Worm (Caenorhabditis elegans) whole organism, L3 larva: ENCODE measurements around the gene F21D5.4.
A peak's percentile ranks its signal among the peaks of the same experiment; 100 is the strongest.

Experiments
- R02D3.7 ChIP-seq: fragments of 150-350 bp; optimal IDR thresholded peaks from 2 replicates; lab custom pipeline; 2014; ENCODE audit warnings: missing biosample characterization, missing genetic modification characterization
- ZK546.5 ChIP-seq: sonication (generic microtip); optimal IDR thresholded peaks from 2 replicates; lab custom pipeline; 2017; ENCODE audit warnings: missing biosample characterization, missing genetic modification characterization
- aly-2 ChIP-seq: fragments of 150-350 bp; optimal IDR thresholded peaks from 2 replicates; lab custom pipeline; 2014; ENCODE audit warnings: missing biosample characterization, missing genetic modification characterization
- ama-1 ChIP-seq: fragments of 150-350 bp; optimal IDR thresholded peaks from 2 replicates; lab custom pipeline; 2018
- ceh-16 ChIP-seq: sonication (generic microtip); optimal IDR thresholded peaks from 2 replicates; lab custom pipeline; 2017; ENCODE audit warnings: missing biosample characterization, missing genetic modification characterization
- ceh-28 ChIP-seq: fragments of 150-350 bp; optimal IDR thresholded peaks from 2 replicates; lab custom pipeline; 2014; ENCODE audit warnings: missing biosample characterization, missing genetic modification reagents, missing genetic modification characterization
- ceh-82 ChIP-seq: fragments of 150-350 bp; optimal IDR thresholded peaks from 2 replicates; lab custom pipeline; 2014; ENCODE audit warnings: missing biosample characterization, missing genetic modification characterization
- ceh-9 ChIP-seq: sonication (generic microtip); optimal IDR thresholded peaks from 2 replicates; lab custom pipeline; 2018; ENCODE audit warnings: missing biosample characterization, missing genetic modification characterization
- daf-12 ChIP-seq: fragments of 150-350 bp; optimal IDR thresholded peaks from 2 replicates; lab custom pipeline; 2014; ENCODE audit warnings: missing biosample characterization, missing genetic modification reagents, missing genetic modification characterization
- egl-27 ChIP-seq: sonication (generic microtip); optimal IDR thresholded peaks from 4 replicates; lab custom pipeline; 2017; ENCODE audit warnings: missing biosample characterization, missing genetic modification reagents, missing genetic modification characterization
- egl-5 ChIP-seq: fragments of 150-350 bp; optimal IDR thresholded peaks from 2 replicates; lab custom pipeline; 2017; ENCODE audit warnings: missing biosample characterization, missing genetic modification reagents, missing genetic modification characterization, inconsistent platforms
- elt-1 ChIP-seq: fragments of 150-350 bp; optimal IDR thresholded peaks from 2 replicates; lab custom pipeline; 2014; ENCODE audit warnings: missing biosample characterization, missing genetic modification characterization
- elt-2 ChIP-seq: sonication (generic microtip); optimal IDR thresholded peaks from 2 replicates; lab custom pipeline; 2016; ENCODE audit warnings: missing genetic modification reagents, mild to moderate bottlenecking, missing genetic modification characterization, missing compliant biosample characterization
- elt-3 ChIP-seq, 3 experiments: fragments of 150-350 bp in 1 of 3; sonication (generic microtip) in 2 of 3; optimal IDR thresholded peaks; 2 replicates in 2 of 3; 4 replicates in 1 of 3; lab custom pipeline; 2014 to 2017; ENCODE audit warnings: missing biosample characterization in 3 of 3, missing genetic modification characterization in 3 of 3
- eor-1 ChIP-seq, 2 experiments: fragments of 150-350 bp; optimal IDR thresholded peaks; 2 replicates each; lab custom pipeline; 2014 to 2018; ENCODE audit warnings: missing biosample characterization in 2 of 2, missing genetic modification characterization in 2 of 2
- fkh-10 ChIP-seq: sonication (generic microtip); optimal IDR thresholded peaks from 2 replicates; lab custom pipeline; 2017; ENCODE audit warnings: missing biosample characterization, missing genetic modification reagents, missing genetic modification characterization
- fkh-2 ChIP-seq: fragments of 150-350 bp; optimal IDR thresholded peaks from 2 replicates; lab custom pipeline; 2014; ENCODE audit warnings: missing biosample characterization, missing genetic modification reagents, missing genetic modification characterization
- fos-1 ChIP-seq: fragments of 150-350 bp; optimal IDR thresholded peaks from 2 replicates; lab custom pipeline; 2014; ENCODE audit warnings: missing biosample characterization, missing genetic modification characterization
- hmg-11 ChIP-seq: sonication (generic microtip); optimal IDR thresholded peaks from 2 replicates; lab custom pipeline; 2016; ENCODE audit warnings: missing genetic modification characterization, missing compliant biosample characterization
- jun-1 ChIP-seq: fragments of 150-350 bp; optimal IDR thresholded peaks from 2 replicates; lab custom pipeline; 2014; ENCODE audit warnings: missing biosample characterization, missing genetic modification reagents, missing genetic modification characterization
- lin-15B ChIP-seq: fragments of 150-350 bp; optimal IDR thresholded peaks from 2 replicates; lab custom pipeline; 2014; ENCODE audit warnings: missing biosample characterization, missing genetic modification characterization
- lin-39 ChIP-seq: fragments of 150-350 bp; optimal IDR thresholded peaks from 2 replicates; lab custom pipeline; 2018; ENCODE audit warnings: missing biosample characterization, missing genetic modification reagents, missing genetic modification characterization
- lsy-12 ChIP-seq: sonication (generic microtip); optimal IDR thresholded peaks from 2 replicates; lab custom pipeline; 2016; ENCODE audit warnings: mild to moderate bottlenecking, missing genetic modification characterization, missing compliant biosample characterization
- mdl-1 ChIP-seq: fragments of 150-350 bp; optimal IDR thresholded peaks from 2 replicates; lab custom pipeline; 2014; ENCODE audit warnings: missing biosample characterization, missing genetic modification characterization
- mml-1 ChIP-seq: fragments of 150-350 bp; sonication (generic microtip); optimal IDR thresholded peaks from 3 replicates; lab custom pipeline; 2014; ENCODE audit warnings: missing biosample characterization, missing genetic modification characterization
- nfya-1 ChIP-seq: sonication (generic microtip); optimal IDR thresholded peaks from 2 replicates; lab custom pipeline; 2017; ENCODE audit warnings: missing genetic modification characterization, mild to moderate bottlenecking, missing compliant biosample characterization, antibody characterized with exemption, moderate library complexity; ENCODE audit not compliant: insufficient read depth
- nhr-11 ChIP-seq: fragments of 150-350 bp; optimal IDR thresholded peaks from 2 replicates; lab custom pipeline; 2014; ENCODE audit warnings: missing biosample characterization, missing genetic modification characterization
- nhr-12 ChIP-seq: fragments of 150-350 bp; optimal IDR thresholded peaks from 2 replicates; lab custom pipeline; 2014; ENCODE audit warnings: missing biosample characterization, missing genetic modification characterization
- nhr-23 ChIP-seq: fragments of 150-350 bp; optimal IDR thresholded peaks from 2 replicates; lab custom pipeline; 2014; ENCODE audit warnings: missing biosample characterization, missing genetic modification reagents, missing genetic modification characterization
- nhr-237 ChIP-seq: fragments of 150-350 bp; optimal IDR thresholded peaks from 2 replicates; lab custom pipeline; 2014; ENCODE audit warnings: missing biosample characterization, missing genetic modification characterization
- nhr-25 ChIP-seq: sonication (generic microtip); optimal IDR thresholded peaks from 2 replicates; lab custom pipeline; 2017; ENCODE audit warnings: missing biosample characterization, missing genetic modification characterization
- nhr-28 ChIP-seq: fragments of 150-350 bp; optimal IDR thresholded peaks from 2 replicates; lab custom pipeline; 2014; ENCODE audit warnings: missing biosample characterization, missing genetic modification characterization
- nhr-43 ChIP-seq: sonication (generic microtip); optimal IDR thresholded peaks from 2 replicates; lab custom pipeline; 2016; ENCODE audit warnings: mild to moderate bottlenecking, missing genetic modification characterization, missing compliant biosample characterization; ENCODE audit not compliant: poor library complexity, severe bottlenecking
- nhr-67 ChIP-seq: fragments of 150-350 bp; optimal IDR thresholded peaks from 2 replicates; lab custom pipeline; 2014; ENCODE audit warnings: missing biosample characterization, missing genetic modification characterization
- nhr-76 ChIP-seq: fragments of 150-350 bp; sonication (generic microtip); optimal IDR thresholded peaks from 5 replicates; lab custom pipeline; 2014; ENCODE audit warnings: missing biosample characterization, missing genetic modification characterization
- nhr-77 ChIP-seq: fragments of 150-350 bp; optimal IDR thresholded peaks from 2 replicates; lab custom pipeline; 2014; ENCODE audit warnings: missing biosample characterization, missing genetic modification characterization
- pha-4 ChIP-seq: fragments of 150-350 bp; optimal IDR thresholded peaks from 2 replicates; lab custom pipeline; 2014; ENCODE audit warnings: missing biosample characterization, missing genetic modification reagents, missing genetic modification characterization
- pqm-1 ChIP-seq: fragments of 150-350 bp; optimal IDR thresholded peaks from 2 replicates; lab custom pipeline; 2017; ENCODE audit warnings: missing biosample characterization, missing genetic modification characterization, inconsistent platforms
- sea-2 ChIP-seq: fragments of 150-350 bp; sonication (generic microtip); optimal IDR thresholded peaks from 4 replicates; lab custom pipeline; 2014; ENCODE audit warnings: missing biosample characterization, missing genetic modification reagents, missing genetic modification characterization
- skn-1 ChIP-seq: fragments of 150-350 bp; optimal IDR thresholded peaks from 2 replicates; lab custom pipeline; 2014; ENCODE audit warnings: missing biosample characterization, missing genetic modification characterization
- snpc-4 ChIP-seq: fragments of 150-350 bp; optimal IDR thresholded peaks from 2 replicates; lab custom pipeline; 2014; ENCODE audit warnings: missing biosample characterization, missing genetic modification characterization
- tbx-2 ChIP-seq: sonication (generic microtip); optimal IDR thresholded peaks from 2 replicates; lab custom pipeline; 2016; ENCODE audit warnings: mild to moderate bottlenecking, missing genetic modification characterization, missing compliant biosample characterization
- unc-39 ChIP-seq: sonication (generic microtip); optimal IDR thresholded peaks from 4 replicates; lab custom pipeline; 2017; ENCODE audit warnings: missing biosample characterization, missing genetic modification characterization
- unc-62 ChIP-seq: fragments of 150-350 bp; sonication (generic microtip); optimal IDR thresholded peaks from 4 replicates; lab custom pipeline; 2014; ENCODE audit warnings: missing biosample characterization, missing genetic modification reagents, missing genetic modification characterization
- zag-1 ChIP-seq: fragments of 150-350 bp; optimal IDR thresholded peaks from 2 replicates; lab custom pipeline; 2014; ENCODE audit warnings: missing biosample characterization, missing genetic modification characterization
- ztf-11 ChIP-seq: fragments of 150-350 bp; optimal IDR thresholded peaks from 2 replicates; lab custom pipeline; 2014; ENCODE audit warnings: missing biosample characterization, missing genetic modification characterization
- ztf-4 ChIP-seq: fragments of 150-350 bp; optimal IDR thresholded peaks from 2 replicates; lab custom pipeline; 2014; ENCODE audit warnings: missing biosample characterization, missing genetic modification characterization

The F21D5.4 gene

ce11 chrIV:8740952-8741438 is 3.1 kb downstream of the F21D5.4 start, which contains the start of gene F21D5.6:
Gene F21D5.6 (minus strand): TSS chrIV:8741388.
- TF ChIP-seq skn-1 (no peak), ama-1 (lab: Kevin White, UChicago) (peak; percentile 0), nhr-43 (peak; percentile 25)
- TF ChIP-seq, all 47 proteins: peak for 2

DNA sequence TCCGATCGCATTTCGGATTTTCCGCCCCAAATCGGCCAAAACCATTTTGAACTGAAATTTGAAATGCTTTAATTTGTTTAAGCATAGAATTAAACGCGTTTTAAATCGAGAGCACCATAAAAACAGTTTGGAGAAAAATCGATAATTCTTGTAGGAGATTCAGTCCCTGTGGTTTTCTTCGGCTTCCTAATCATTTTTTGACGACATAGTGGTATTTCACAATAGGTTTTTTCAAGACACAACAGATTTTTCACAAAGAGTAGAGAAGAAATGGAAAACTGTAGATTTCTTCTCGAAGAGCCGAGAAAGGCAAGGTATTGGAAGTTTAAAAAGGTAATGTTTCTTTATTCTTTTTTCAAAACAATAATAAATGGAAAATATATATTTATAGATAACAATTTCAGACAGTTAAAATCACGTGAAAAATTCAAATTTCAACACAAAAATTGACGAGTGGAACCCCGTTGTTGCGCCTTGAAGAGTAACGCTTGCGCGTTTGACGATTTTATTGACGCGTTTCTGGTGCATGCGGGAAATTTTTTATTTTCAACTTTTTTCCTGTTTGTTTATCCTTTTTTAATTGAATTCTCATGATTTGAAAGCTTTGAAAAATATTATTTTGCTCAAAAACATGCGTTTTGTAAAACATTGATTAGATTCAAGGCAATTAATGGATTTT is 5.9 kb downstream of the F21D5.4 start, which contains the start of gene F21D5.7:
Gene F21D5.7, minus strand, starts transcription at position 51 of the 679 bp plus-strand sequence.
- TF ChIP-seq lin-15B (tag; lab: Kevin White, UChicago) (peak; percentile 74), egl-27 (tag; lab: Kevin White, UChicago) (peak; percentile 9), nhr-25 (tag; lab: Kevin White, UChicago) (peak; percentile 37), fkh-10 (no peak), zag-1 (no peak), ztf-11 (no peak), aly-2 (tag; lab: Kevin White, UChicago) (no peak), ceh-16 (tag; lab: Kevin White, UChicago) (no peak), nhr-43 (peak; percentile 45), daf-12 (tag; lab: Kevin White, UChicago) (no peak), ceh-82 (tag; lab: Kevin White, UChicago) (no peak), fos-1 (tag; lab: Kevin White, UChicago) (no peak), egl-5 (peak; percentile 49), lsy-12 (tag; lab: Kevin White, UChicago) (peak; percentile 56), ceh-28 (tag; lab: Kevin White, UChicago) (peak; percentile 2), snpc-4 (tag; lab: Kevin White, UChicago) (peak; percentile 77), jun-1 (peak; percentile 32), ztf-4 (tag; lab: Kevin White, UChicago) (no peak), nhr-76 (tag; lab: Kevin White, UChicago) (no peak), elt-3 (tag; optimal IDR thresholded peaks at IDR 0.05; lab: Kevin White, UChicago) (no peak), elt-1 (tag; lab: Kevin White, UChicago) (no peak), nhr-77 (no peak), pha-4 (peak; percentile 90), ceh-9 (tag; lab: Kevin White, UChicago) (no peak), nhr-23 (tag; lab: Kevin White, UChicago) (no peak), lin-39 (tag; lab: Kevin White, UChicago) (peak; percentile 34), nhr-12 (tag; lab: Kevin White, UChicago) (no peak), unc-62 (GFP tag; lab: Kevin White, UChicago) (no peak), eor-1 (tag; optimal IDR thresholded peaks at IDR 0.05; lab: Kevin White, UChicago) (no peak), nhr-237 (no peak), nhr-28 (tag; lab: Kevin White, UChicago) (no peak), pqm-1 (tag; lab: Kevin White, UChicago) (peak; percentile 59), mdl-1 (tag; lab: Kevin White, UChicago) (no peak), sea-2 (no peak), ama-1 (lab: Kevin White, UChicago) (no peak), fkh-2 (tag; lab: Kevin White, UChicago) (no peak), mml-1 (no peak), elt-2 (tag; lab: Kevin White, UChicago) (peak; percentile 73), tbx-2 (tag; lab: Kevin White, UChicago) (no peak), skn-1 (peak; percentile 10), ZK546.5 (tag; lab: Kevin White, UChicago) (no peak), nhr-67 (tag; lab: Kevin White, UChicago) (no peak), nhr-11 (tag; lab: Kevin White, UChicago) (no peak), R02D3.7 (peak; percentile 23), unc-39 (tag; lab: Kevin White, UChicago) (no peak), nfya-1 (tag; lab: Kevin White, UChicago) (peak; percentile 84), hmg-11 (tag; lab: Kevin White, UChicago) (peak; percentile 73)
